Fruit fly (Drosophila melanogaster): ENCODE data around the gene CG31224.

Gene CG31224

DNA sequence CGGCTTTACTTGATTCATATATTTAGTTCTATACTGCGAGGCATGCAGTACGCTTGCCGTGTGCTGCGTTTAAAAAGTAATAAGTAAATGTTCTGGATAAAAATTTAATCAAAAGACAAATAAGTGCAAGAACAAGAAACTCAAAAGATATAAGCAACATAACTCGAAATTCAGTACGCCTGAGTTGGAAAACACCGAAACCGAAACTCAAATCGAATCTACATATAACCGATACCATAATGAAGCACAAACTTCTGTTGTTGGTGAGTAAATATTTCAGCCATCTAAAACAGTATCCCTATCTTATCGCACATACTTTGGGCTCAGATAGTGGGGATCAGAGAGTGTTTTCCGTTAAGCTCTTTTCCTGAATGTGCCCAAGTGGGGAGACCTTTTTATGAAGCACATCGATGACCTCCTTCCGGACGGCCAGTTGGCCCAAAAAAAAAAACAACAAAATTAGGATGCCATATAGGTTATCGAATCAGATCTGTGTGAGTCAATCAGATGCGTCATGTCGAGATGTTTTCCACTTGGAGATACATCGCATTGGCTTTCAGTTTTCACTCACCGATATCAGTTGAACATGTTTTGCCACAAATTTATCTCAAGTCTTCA lies 12.1 kb upstream of the CG31224 start, which contains the start of gene CG31230:
Gene CG31230 (plus strand): TSS at position 568 of the 618 bp plus-strand sequence.
- no peak for TF ChIP-seq CG13204 (GFP tag; optimal IDR thresholded peaks at IDR 0.05)
- TF ChIP-seq CG10348 (GFP tag; IDR thresholded peaks at IDR 0.05): no peak
- TF ChIP-seq CG4496 (GFP tag; IDR thresholded peaks at IDR 0.05): no peak
- no peak for TF ChIP-seq CG17806 (tag; optimal IDR thresholded peaks at IDR 0.05)
- no peak for TF ChIP-seq gl (tag; optimal IDR thresholded peaks at IDR 0.05)
- no peak for TF ChIP-seq Snoo (tag; optimal IDR thresholded peaks at IDR 0.05)
- TF ChIP-seq CG12605 (GFP tag; IDR thresholded peaks at IDR 0.05): no peak
- TF ChIP-seq EcR (GFP tag; optimal IDR thresholded peaks at IDR 0.05): no peak
- no peak for TF ChIP-seq rn (GFP tag; IDR thresholded peaks at IDR 0.05)

DNA sequence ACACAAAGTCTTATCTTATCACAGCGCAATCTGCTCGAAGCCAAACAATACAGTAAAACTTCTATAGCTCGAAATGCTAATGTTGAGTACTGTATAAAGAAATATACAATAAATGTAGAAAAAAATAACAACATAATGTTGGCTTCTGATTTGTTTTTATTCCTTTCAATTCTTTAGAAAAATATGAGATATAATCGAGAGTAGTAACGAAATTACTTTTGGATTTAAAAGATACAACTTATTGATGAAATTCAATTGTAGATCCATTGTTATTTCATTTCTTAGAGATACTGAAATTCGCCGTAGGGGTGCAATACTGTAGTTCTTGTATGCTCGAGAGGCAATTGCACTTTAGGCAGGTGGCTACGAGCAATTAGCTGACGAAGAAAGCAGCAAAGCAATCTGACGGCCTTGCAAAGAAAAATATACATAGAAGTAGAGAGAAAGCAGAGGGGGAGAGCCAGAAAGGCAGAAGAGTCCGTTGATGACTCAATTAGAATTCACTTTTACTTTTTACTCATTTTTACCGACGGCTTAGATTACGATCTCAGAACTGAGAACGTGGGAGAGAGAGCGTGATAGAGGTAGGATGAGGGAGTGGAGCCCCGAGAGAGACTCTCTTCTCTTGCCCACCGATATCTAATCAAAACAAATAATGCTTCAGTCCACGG lies 11.5 kb upstream of the CG31224 start:
- TF ChIP-seq CG15710 (tag; optimal IDR thresholded peaks at IDR 0.05): peak; percentile 46
- TF ChIP-seq CG34367 (tag; optimal IDR thresholded peaks at IDR 0.05): no peak
- TF ChIP-seq Snoo (tag; optimal IDR thresholded peaks at IDR 0.05): peak; percentile 14
- TF ChIP-seq Pif1B (GFP tag; optimal IDR thresholded peaks at IDR 0.05): peak; percentile 52
- TF ChIP-seq CG8301 (tag; optimal IDR thresholded peaks at IDR 0.05): no peak
- TF ChIP-seq CG9948 (tag; optimal IDR thresholded peaks at IDR 0.05): peak; percentile 42
- 0 out of 3 replicates have a peak, but pooled peaks have one; percentile 32 for TF ChIP-seq fd96Ca (GFP tag; IDR thresholded peaks at IDR 0.05)
- no peak; the same call in 1 of the 2 replicates for TF ChIP-seq CG32121 (GFP tag; IDR thresholded peaks at IDR 0.05)
- 0 out of 3 replicates have a peak, but pooled peaks have one; percentile 43 for TF ChIP-seq CG4496 (GFP tag; IDR thresholded peaks at IDR 0.05)
- no peak for TF ChIP-seq CG10348 (GFP tag; IDR thresholded peaks at IDR 0.05)
- no peak for TF ChIP-seq CG12605 (GFP tag; IDR thresholded peaks at IDR 0.05)

DNA sequence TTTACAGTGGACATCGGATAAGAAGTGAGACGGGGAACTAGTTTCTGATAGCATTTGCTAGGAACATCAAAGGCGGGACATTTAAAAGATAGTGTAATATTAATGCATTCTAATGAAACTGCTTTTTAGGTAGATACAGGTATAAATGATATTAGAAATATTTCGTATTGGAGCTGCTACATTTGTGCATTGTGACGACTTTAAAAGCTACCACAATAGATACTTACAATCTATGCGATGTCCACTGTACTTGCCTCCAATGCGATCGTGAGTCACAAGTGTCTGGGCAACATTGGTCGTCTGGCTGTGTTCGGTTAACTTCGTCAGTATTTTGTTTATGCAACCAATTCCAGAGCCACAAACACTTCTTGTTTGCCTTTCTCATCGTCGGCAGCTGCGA lies 10.7 kb upstream of the CG31224 start:
- peak; percentile 73 for TF ChIP-seq CG8159 (tag; optimal IDR thresholded peaks at IDR 0.05)
- peak; percentile 57; the same call in 1 of the 3 replicates for TF ChIP-seq fd96Ca (GFP tag; IDR thresholded peaks at IDR 0.05)
- peak; percentile 48 for TF ChIP-seq Pif1B (GFP tag; optimal IDR thresholded peaks at IDR 0.05)
- TF ChIP-seq EcR (GFP tag; optimal IDR thresholded peaks at IDR 0.05): no peak
- peak; percentile 76 for TF ChIP-seq CG15710 (tag; optimal IDR thresholded peaks at IDR 0.05)
- peak; percentile 37 for TF ChIP-seq Snoo (tag; optimal IDR thresholded peaks at IDR 0.05)
- TF ChIP-seq CG13204 (GFP tag; optimal IDR thresholded peaks at IDR 0.05): no peak
- 0 out of 2 replicates have a peak, but pooled peaks have one; percentile 18 for TF ChIP-seq rn (GFP tag; IDR thresholded peaks at IDR 0.05)
- TF ChIP-seq CG4496 (GFP tag; IDR thresholded peaks at IDR 0.05): peak; percentile 85
- no peak for TF ChIP-seq CG14655 (GFP tag; optimal IDR thresholded peaks at IDR 0.05)
- TF ChIP-seq CG12605 (GFP tag; IDR thresholded peaks at IDR 0.05): no peak; the same call in none of the 2 replicates
- no peak for TF ChIP-seq D1 (tag; optimal IDR thresholded peaks at IDR 0.05)
- 0 out of 2 replicates have a peak, but pooled peaks have one; percentile 28 for TF ChIP-seq CG10348 (GFP tag; IDR thresholded peaks at IDR 0.05)
- peak; percentile 63 for TF ChIP-seq CG34367 (tag; optimal IDR thresholded peaks at IDR 0.05)
- peak; percentile 78 for TF ChIP-seq CG8301 (tag; optimal IDR thresholded peaks at IDR 0.05)
- TF ChIP-seq gl (tag; optimal IDR thresholded peaks at IDR 0.05): peak; percentile 24
- TF ChIP-seq CG32121 (GFP tag; IDR thresholded peaks at IDR 0.05): peak; percentile 78
- TF ChIP-seq Pif1A (GFP tag; optimal IDR thresholded peaks at IDR 0.05): peak; percentile 71
- peak; percentile 66 for TF ChIP-seq CG9948 (tag; optimal IDR thresholded peaks at IDR 0.05)
- peak; percentile 70 for TF ChIP-seq CG17806 (tag; optimal IDR thresholded peaks at IDR 0.05)
- TF ChIP-seq Ets98B (GFP tag; IDR thresholded peaks at IDR 0.05): no peak; the same call in 1 of the 2 replicates

DNA sequence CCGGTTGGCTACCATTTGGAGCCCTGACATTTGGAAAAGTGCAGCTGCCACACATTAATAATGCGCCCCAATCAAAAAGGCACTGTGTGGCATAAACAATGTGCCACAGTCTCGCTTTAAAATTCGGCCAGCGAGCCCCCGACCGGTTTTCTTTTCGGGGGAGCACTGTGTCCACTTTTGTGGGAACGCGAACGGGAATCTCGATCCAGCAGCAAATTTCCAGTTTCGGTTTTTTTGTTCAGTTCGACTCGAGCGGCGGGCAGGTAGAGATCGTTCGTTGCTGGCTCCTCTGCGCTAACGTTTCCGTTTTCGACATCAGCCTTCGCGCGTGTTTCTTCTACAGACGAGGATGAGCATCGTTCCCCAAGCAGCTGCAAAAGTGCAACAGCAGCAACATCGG lies 10.0 kb upstream of the CG31224 start, which contains the start of gene CG7702:
Gene CG7702 (plus strand): TSS at position 239 of the 400 bp plus-strand sequence.
- TF ChIP-seq gl (tag; optimal IDR thresholded peaks at IDR 0.05) (no peak), CG4496 (GFP tag; IDR thresholded peaks at IDR 0.05) (peak; percentile 57; the same call in 1 of the 3 replicates), CG34367 (tag; optimal IDR thresholded peaks at IDR 0.05) (no peak), EcR (GFP tag; optimal IDR thresholded peaks at IDR 0.05) (peak; percentile 73), Ets98B (GFP tag; IDR thresholded peaks at IDR 0.05) (peak; percentile 27; the same call in 1 of the 2 replicates), CG8159 (tag; optimal IDR thresholded peaks at IDR 0.05) (no peak), CG32121 (GFP tag; IDR thresholded peaks at IDR 0.05) (no peak), Pif1B (GFP tag; optimal IDR thresholded peaks at IDR 0.05) (no peak)

DNA sequence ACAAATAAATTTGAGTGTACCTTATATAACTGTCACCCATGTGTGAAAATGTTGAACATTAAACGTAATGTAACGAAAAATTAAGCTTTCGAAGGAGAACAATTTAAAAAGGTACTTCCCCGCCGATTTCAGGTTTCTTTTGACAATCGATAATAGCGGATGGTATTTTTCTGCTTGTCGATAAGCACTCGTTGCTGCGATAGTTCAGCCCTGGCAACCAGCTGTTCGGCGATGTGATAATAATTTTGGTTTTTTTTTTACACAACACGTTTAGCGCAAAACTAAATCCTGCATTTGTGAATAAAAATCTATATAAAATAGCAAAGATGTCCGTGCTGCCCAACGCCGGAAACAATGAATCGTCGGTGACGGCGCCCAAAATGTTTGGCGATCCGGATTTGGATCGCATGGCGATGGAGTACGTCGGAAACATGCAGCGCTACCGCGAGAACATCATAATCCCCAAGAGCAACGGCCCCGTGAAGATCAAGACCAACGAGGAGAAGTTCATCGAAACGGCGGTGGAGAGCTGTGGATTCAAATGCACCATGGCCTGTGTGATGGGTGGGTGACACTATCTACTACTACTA lies 8.6 kb upstream of the CG31224 start, which contains the start of gene CG31229:
Gene CG31229 (plus strand): TSS at position 194 of the 590 bp plus-strand sequence.
- TF ChIP-seq EcR (GFP tag; optimal IDR thresholded peaks at IDR 0.05): peak; percentile 67
- TF ChIP-seq gl (tag; optimal IDR thresholded peaks at IDR 0.05): no peak

DNA sequence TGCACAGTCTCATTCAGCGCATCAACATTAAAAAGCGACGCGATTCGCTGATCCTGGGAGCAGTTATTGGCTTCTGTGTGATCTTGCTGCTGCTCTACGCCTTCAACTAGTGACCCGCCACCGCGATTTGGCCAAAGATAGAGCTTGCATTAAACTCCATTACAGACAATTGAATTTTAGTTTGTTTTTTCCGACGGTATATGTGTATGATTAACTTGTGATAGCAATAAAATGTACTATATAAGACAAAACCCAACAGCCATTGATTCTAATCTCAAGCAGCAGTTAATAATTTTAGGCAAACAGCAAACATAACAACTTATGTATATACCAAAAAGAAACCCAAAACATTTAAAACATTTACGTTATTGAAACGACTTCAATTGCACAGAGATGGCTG lies 6.0 kb upstream of the CG31224 start, which contains the start of gene CG31231:
Gene CG31231 (plus strand): TSS at position 301 of the 400 bp plus-strand sequence.
- no peak for TF ChIP-seq CG17806 (tag; optimal IDR thresholded peaks at IDR 0.05)
- TF ChIP-seq CG8301 (tag; optimal IDR thresholded peaks at IDR 0.05): no peak
- TF ChIP-seq D1 (tag; optimal IDR thresholded peaks at IDR 0.05): no peak
- no peak for TF ChIP-seq CG32121 (GFP tag; IDR thresholded peaks at IDR 0.05)
- no peak for TF ChIP-seq Snoo (tag; optimal IDR thresholded peaks at IDR 0.05)
- TF ChIP-seq Pif1B (GFP tag; optimal IDR thresholded peaks at IDR 0.05): no peak
- no peak for TF ChIP-seq CG12605 (GFP tag; IDR thresholded peaks at IDR 0.05)
- no peak for TF ChIP-seq CG9948 (tag; optimal IDR thresholded peaks at IDR 0.05)
